Worm (Caenorhabditis elegans) whole organism, L1 larva: ENCODE results near the gene ttbk-7.

Source experiments
- C04F5.9 ChIP-seq: sonication (generic microtip); optimal IDR thresholded peaks from 2 replicates; lab custom pipeline; 2016; ENCODE audit warnings: missing genetic modification characterization, missing compliant biosample characterization
- F16B12.6 ChIP-seq: fragments of 150-350 bp; optimal IDR thresholded peaks from 2 replicates; lab custom pipeline; 2014; ENCODE audit warnings: missing biosample characterization, missing genetic modification characterization
- Y116A8C.19 ChIP-seq: sonication (generic microtip); optimal IDR thresholded peaks from 2 replicates; lab custom pipeline; 2016; ENCODE audit warnings: missing compliant biosample characterization, missing genetic modification characterization, borderline replicate concordance
- aly-2 ChIP-seq: fragments of 150-350 bp; optimal IDR thresholded peaks from 2 replicates; lab custom pipeline; 2014; ENCODE audit warnings: missing biosample characterization, missing genetic modification characterization
- blmp-1 ChIP-seq: fragments of 150-350 bp; optimal IDR thresholded peaks from 2 replicates; lab custom pipeline; 2014; ENCODE audit warnings: missing biosample characterization, missing genetic modification characterization
- ceh-88 ChIP-seq: fragments of 200-800 bp; sonication (Bioruptor generic); IDR thresholded peaks from 2 replicates; pipeline ENCODE4 v1.3.6; 2022; ENCODE audit warnings: missing genetic modification characterization, missing compliant biosample characterization
- dpl-1 ChIP-seq, 3 experiments: fragments of 150-350 bp in 2 of 3; sonication (generic microtip) in 1 of 3; optimal IDR thresholded peaks; 2 replicates each; lab custom pipeline; 2014 to 2017; ENCODE audit warnings: missing biosample characterization in 3 of 3, missing genetic modification characterization in 3 of 3, missing genetic modification reagents in 3 of 3
- dsc-1 ChIP-seq: sonication (generic microtip); optimal IDR thresholded peaks from 2 replicates; lab custom pipeline; 2016; ENCODE audit warnings: mild to moderate bottlenecking, missing genetic modification characterization, missing compliant biosample characterization
- efl-1 ChIP-seq, 4 experiments: fragments of 150-350 bp; optimal IDR thresholded peaks in 3 of 4; peaks in 1 of 4; 1 replicate in 1 of 4; 2 replicates in 3 of 4; lab custom pipeline; 2014; ENCODE audit warnings: missing biosample characterization in 2 of 4, missing genetic modification characterization in 2 of 4, missing genetic modification reagents in 2 of 4
- efl-3 ChIP-seq: fragments of 200-800 bp; sonication (Bioruptor generic); optimal IDR thresholded peaks from 2 replicates; lab custom pipeline; 2018; ENCODE audit warnings: mild to moderate bottlenecking, missing genetic modification characterization, missing compliant biosample characterization
- elt-3 ChIP-seq, 6 experiments: fragments of 150-350 bp in 1 of 6; sonication (generic microtip); optimal IDR thresholded peaks; 2 replicates each; lab custom pipeline; 2017 to 2018; ENCODE audit warnings: missing biosample characterization in 6 of 6, missing genetic modification characterization in 6 of 6, inconsistent platforms in 1 of 6
- fkh-10 ChIP-seq: sonication (generic microtip); optimal IDR thresholded peaks from 2 replicates; lab custom pipeline; 2017; ENCODE audit warnings: missing biosample characterization, missing genetic modification reagents, missing genetic modification characterization
- fkh-8 ChIP-seq: sonication (generic microtip); optimal IDR thresholded peaks from 2 replicates; lab custom pipeline; 2016; ENCODE audit warnings: mild to moderate bottlenecking, missing genetic modification characterization, missing compliant biosample characterization
- fos-1 ChIP-seq: fragments of 150-350 bp; optimal IDR thresholded peaks from 2 replicates; lab custom pipeline; 2014; ENCODE audit warnings: missing biosample characterization, missing genetic modification characterization
- isw-1 ChIP-seq: fragments of 200-800 bp; sonication (Bioruptor generic); IDR thresholded peaks from 2 replicates; pipeline ENCODE4 v1.3.6; 2022; ENCODE audit warnings: missing genetic modification characterization, missing compliant biosample characterization
- lin-14 ChIP-seq: fragments of 200-800 bp; sonication (Bioruptor generic); optimal IDR thresholded peaks from 2 replicates; lab custom pipeline; 2018; ENCODE audit warnings: mild to moderate bottlenecking, missing genetic modification characterization, moderate library complexity, missing compliant biosample characterization
- lin-15B ChIP-seq: fragments of 150-350 bp; sonication (generic microtip); optimal IDR thresholded peaks from 3 replicates; lab custom pipeline; 2014; ENCODE audit warnings: missing biosample characterization, missing genetic modification characterization
- lir-3 ChIP-seq: sonication (generic microtip); optimal IDR thresholded peaks from 2 replicates; lab custom pipeline; 2016; ENCODE audit warnings: mild to moderate bottlenecking, missing genetic modification characterization, moderate library complexity, missing compliant biosample characterization; ENCODE audit not compliant: poor library complexity
- lsy-2 ChIP-seq, 2 experiments: fragments of 150-350 bp; optimal IDR thresholded peaks; 2 replicates each; lab custom pipeline; 2014; ENCODE audit warnings: missing biosample characterization in 2 of 2, missing genetic modification characterization in 2 of 2
- mab-9 ChIP-seq: fragments of 200-800 bp; sonication (Bioruptor generic); IDR thresholded peaks from 2 replicates; pipeline ENCODE4 v1.3.6; 2022; ENCODE audit warnings: missing genetic modification reagents, missing genetic modification characterization, missing compliant biosample characterization
- mdl-1 ChIP-seq, 2 experiments: fragments of 150-350 bp; optimal IDR thresholded peaks; 2 replicates each; lab custom pipeline; 2014 to 2017; ENCODE audit warnings: missing biosample characterization in 2 of 2, missing genetic modification characterization in 2 of 2, inconsistent platforms in 1 of 2
- mep-1 ChIP-seq: fragments of 150-350 bp; optimal IDR thresholded peaks from 2 replicates; lab custom pipeline; 2014; ENCODE audit warnings: missing biosample characterization, missing genetic modification characterization
- nhr-19 ChIP-seq: fragments of 200-800 bp; sonication (Bioruptor generic); conservative IDR thresholded peaks from 2 replicates; pipeline ENCODE4 v1.3.6; 2022; ENCODE audit warnings: missing genetic modification characterization, missing compliant biosample characterization
- nhr-47 ChIP-seq: sonication (generic microtip); optimal IDR thresholded peaks from 2 replicates; lab custom pipeline; 2016; ENCODE audit warnings: mild to moderate bottlenecking, missing genetic modification characterization, moderate library complexity, missing compliant biosample characterization
- nhr-71 ChIP-seq: sonication (generic microtip); optimal IDR thresholded peaks from 2 replicates; lab custom pipeline; 2016; ENCODE audit warnings: mild to moderate bottlenecking, missing genetic modification characterization, moderate library complexity, missing compliant biosample characterization
- nhr-77 ChIP-seq: fragments of 150-350 bp; optimal IDR thresholded peaks from 2 replicates; lab custom pipeline; 2014; ENCODE audit warnings: missing biosample characterization, missing genetic modification characterization
- nhr-84 ChIP-seq: sonication (generic microtip); optimal IDR thresholded peaks from 2 replicates; lab custom pipeline; 2017; ENCODE audit warnings: missing biosample characterization, missing genetic modification characterization
- pax-3 ChIP-seq: fragments of 200-800 bp; sonication (Bioruptor generic); optimal IDR thresholded peaks from 2 replicates; lab custom pipeline; 2018; ENCODE audit warnings: mild to moderate bottlenecking, missing genetic modification characterization, moderate library complexity, missing compliant biosample characterization
- snpc-4 ChIP-seq: fragments of 150-350 bp; optimal IDR thresholded peaks from 2 replicates; lab custom pipeline; 2014; ENCODE audit warnings: missing biosample characterization, missing genetic modification characterization
- snu-23 ChIP-seq: sonication (generic microtip); optimal IDR thresholded peaks from 2 replicates; lab custom pipeline; 2016; ENCODE audit warnings: missing genetic modification characterization, missing compliant biosample characterization
- sptf-1 ChIP-seq: fragments of 150-350 bp; optimal IDR thresholded peaks from 2 replicates; lab custom pipeline; 2014; ENCODE audit warnings: missing biosample characterization, missing genetic modification characterization
- sup-37 ChIP-seq: fragments of 200-800 bp; sonication (Bioruptor generic); optimal IDR thresholded peaks from 2 replicates; lab custom pipeline; 2018; ENCODE audit warnings: mild to moderate bottlenecking, missing genetic modification characterization, missing compliant biosample characterization
- tbx-2 ChIP-seq: sonication (generic microtip); optimal IDR thresholded peaks from 2 replicates; lab custom pipeline; 2016; ENCODE audit warnings: missing genetic modification characterization, missing compliant biosample characterization
- unc-130 ChIP-seq: fragments of 150-350 bp; optimal IDR thresholded peaks from 2 replicates; lab custom pipeline; 2017; ENCODE audit warnings: missing biosample characterization, missing genetic modification characterization, inconsistent platforms
- unc-86 ChIP-seq: sonication (generic microtip); optimal IDR thresholded peaks from 2 replicates; lab custom pipeline; 2016; ENCODE audit warnings: missing genetic modification characterization, missing compliant biosample characterization
- unc-98 ChIP-seq: fragments of 200-800 bp; sonication (Bioruptor generic); IDR thresholded peaks from 2 replicates; pipeline ENCODE4 v1.3.6; 2022; ENCODE audit warnings: missing genetic modification characterization, missing compliant biosample characterization

Gene ttbk-7

DNA sequence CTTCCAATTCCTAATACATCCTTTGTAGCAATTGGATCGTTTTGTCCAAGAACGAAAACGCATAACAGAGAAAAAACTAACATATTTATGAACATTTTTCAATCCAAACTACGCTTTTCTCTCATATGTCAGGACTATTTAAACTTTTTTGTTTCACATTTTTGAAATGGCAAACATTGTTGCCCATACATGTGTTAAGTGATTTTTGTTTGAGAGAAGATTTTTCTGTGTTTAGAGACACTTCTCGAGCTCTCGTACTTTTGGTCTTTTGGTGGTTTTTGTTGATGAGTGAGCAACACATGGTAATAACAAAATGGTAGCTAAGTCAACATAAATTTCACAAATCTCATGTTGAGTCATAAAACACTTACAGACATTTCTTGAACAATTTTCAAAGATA lies 9.4 kb upstream of the ttbk-7 start, which contains the start of gene ttr-28:
Gene ttr-28 (minus strand): TSS at position 101 of the 400 bp plus-strand sequence.
- no peak for TF ChIP-seq efl-3 (GFP tag; lab: Kevin White, UChicago)
- no peak for TF ChIP-seq unc-98 (GFP tag; lab: Robert Waterston, UW)
- TF ChIP-seq lin-14 (GFP tag; lab: Kevin White, UChicago): no peak
- TF ChIP-seq nhr-47 (tag; lab: Kevin White, UChicago): no peak
- TF ChIP-seq blmp-1 (tag; lab: Kevin White, UChicago): no peak

ce11 chrV:12904054-12904453 lies 8.4 kb upstream of the ttbk-7 start, which contains the start of gene ttr-27:
TSS of gene ttr-27 (minus strand) at chrV:12904098.
- TF ChIP-seq unc-130 (tag; lab: Kevin White, UChicago) (no peak), unc-86 (tag; lab: Kevin White, UChicago) (no peak), lir-3 (no peak), mdl-1 (tag; optimal IDR thresholded peaks at IDR 0.05; lab: Kevin White, UChicago) (no peak), C04F5.9 (tag; lab: Kevin White, UChicago) (no peak), nhr-84 (tag; lab: Kevin White, UChicago) (no peak), F16B12.6 (tag; lab: Kevin White, UChicago) (no peak), nhr-47 (tag; lab: Kevin White, UChicago) (no peak), efl-1 (optimal IDR thresholded peaks at IDR 0.05; lab: Kevin White, UChicago) (no peak), efl-1 (GFP tag; optimal IDR thresholded peaks at IDR 0.05 in 1 of 2; lab: Kevin White, UChicago) (peak in 1 of 2 experiments; percentile 12), sptf-1 (tag; lab: Kevin White, UChicago) (no peak), mep-1 (no peak), nhr-77 (tag; lab: Kevin White, UChicago) (peak; percentile 23), aly-2 (no peak), lin-14 (GFP tag; lab: Kevin White, UChicago) (peak; percentile 34), dpl-1 (GFP tag; optimal IDR thresholded peaks at IDR 0.05; lab: Kevin White, UChicago) (no peak), snpc-4 (no peak), snu-23 (GFP tag; lab: Kevin White, UChicago) (no peak), isw-1 (GFP tag; lab: Robert Waterston, UW) (no peak), ceh-88 (GFP tag; lab: Robert Waterston, UW) (no peak), tbx-2 (tag; lab: Kevin White, UChicago) (peak; percentile 36), nhr-71 (tag; lab: Kevin White, UChicago) (no peak), mab-9 (GFP tag; lab: Robert Waterston, UW) (no peak), pax-3 (no peak), lsy-2 (tag; optimal IDR thresholded peaks at IDR 0.05; lab: Kevin White, UChicago) (no peak), elt-3 (tag; optimal IDR thresholded peaks at IDR 0.05; lab: Kevin White, UChicago) (no peak), dsc-1 (tag; lab: Kevin White, UChicago) (no peak), Y116A8C.19 (tag; lab: Kevin White, UChicago) (no peak), fos-1 (tag; lab: Kevin White, UChicago) (no peak), fkh-8 (tag; lab: Kevin White, UChicago) (no peak), lin-15B (tag; lab: Kevin White, UChicago) (no peak)

ce11 chrV:12901301-12901700 lies 5.6 kb upstream of the ttbk-7 start:
- TF ChIP-seq lin-14 (GFP tag; lab: Kevin White, UChicago): peak; percentile 66
- no peak for TF ChIP-seq lir-3
- no peak for TF ChIP-seq sup-37 (GFP tag; lab: Kevin White, UChicago)
- TF ChIP-seq nhr-19 (GFP tag; lab: Robert Waterston, UW): no peak
- TF ChIP-seq fkh-10: peak; percentile 60
- TF ChIP-seq mab-9 (GFP tag; lab: Robert Waterston, UW): 0 out of 2 replicates have a peak, but pooled peaks have one; percentile 19
- TF ChIP-seq blmp-1 (tag; lab: Kevin White, UChicago): peak; percentile 64
